Fruit fly (Drosophila melanogaster) whole organism, pupa: ENCODE measurements around the gene GstD6.

Experiments
- CG15710 ChIP-seq: fragments of 200-800 bp; sonication (Bioruptor generic); optimal IDR thresholded peaks from 2 replicates; lab custom pipeline; 2018; ENCODE audit warnings: missing biosample characterization, mild to moderate bottlenecking, missing genetic modification characterization, moderate library complexity
- CG4496 ChIP-seq: fragments of 200-800 bp; sonication (Bioruptor generic); IDR thresholded peaks from 3 replicates; pipeline ENCODE4 v1.3.6; 2022; ENCODE audit warnings: missing biosample characterization, missing genetic modification characterization
- CG8301 ChIP-seq: fragments of 200-800 bp; sonication (Bioruptor generic); optimal IDR thresholded peaks from 2 replicates; lab custom pipeline; 2018; ENCODE audit warnings: missing biosample characterization, mild to moderate bottlenecking, missing genetic modification characterization
- Ets98B ChIP-seq: fragments of 200-800 bp; sonication (Bioruptor generic); IDR thresholded peaks from 2 replicates; pipeline ENCODE4 v1.3.6; 2022; ENCODE audit warnings: missing biosample characterization, missing genetic modification characterization
- Pif1B ChIP-seq: fragments of 200-800 bp; sonication (Bioruptor generic); optimal IDR thresholded peaks from 3 replicates; lab custom pipeline; 2016; ENCODE audit warnings: missing biosample characterization, missing genetic modification characterization
- Snoo ChIP-seq: fragments of 200-800 bp; sonication (Bioruptor generic); optimal IDR thresholded peaks from 3 replicates; lab custom pipeline; 2017; ENCODE audit warnings: missing biosample characterization, mild to moderate bottlenecking, missing genetic modification characterization, inconsistent platforms
- fd96Ca ChIP-seq: fragments of 200-800 bp; sonication (Bioruptor generic); IDR thresholded peaks from 3 replicates; pipeline ENCODE4 v1.3.6; 2022; ENCODE audit warnings: missing biosample characterization, missing genetic modification characterization

- TF ChIP-seq CG8301 (no peak), CG15710 (tag; lab: Kevin White, UChicago) (no peak), Pif1B (GFP tag; lab: Kevin White, UChicago) (no peak), fd96Ca (no peak), Snoo (no peak), Ets98B (GFP tag; lab: Robert Waterston, UW) (no peak), CG4496 (GFP tag; lab: Robert Waterston, UW) (no peak)
These were observed 5.3 kb upstream of the GstD6 start, which contains the start of gene GstD2 for dm6 chr3R:12371671-12372070.
